Worm (Caenorhabditis elegans) whole organism, L4/young adult: ENCODE results near the gene T02G5.7.

Source experiments
- W03F9.2 ChIP-seq: fragments of 150-350 bp; optimal IDR thresholded peaks from 2 replicates; lab custom pipeline; 2014; ENCODE audit warnings: missing biosample characterization, missing genetic modification characterization
- dao-5 ChIP-seq: sonication (generic microtip); optimal IDR thresholded peaks from 2 replicates; lab custom pipeline; 2016; ENCODE audit warnings: missing genotype, missing genetic modification characterization, moderate library complexity, missing compliant biosample characterization
- him-1 ChIP-seq: sonication (generic microtip); optimal IDR thresholded peaks from 2 replicates; lab custom pipeline; 2016; ENCODE audit warnings: missing genotype, missing genetic modification reagents, missing genetic modification characterization, missing compliant biosample characterization

Gene T02G5.7

ce11 chrII:7098578-7098977, 23.2 kb downstream of the T02G5.7 start, which contains the start of gene mct-5:
mct-5 (minus strand) TSS chrII:7098593.
- TF ChIP-seq W03F9.2 (tag; lab: Kevin White, UChicago): no peak
- TF ChIP-seq him-1: no peak
- no peak for TF ChIP-seq dao-5 (tag; lab: Kevin White, UChicago)

ce11 chrII:7099231-7099630, 23.8 kb downstream of the T02G5.7 start:
- TF ChIP-seq dao-5 (tag; lab: Kevin White, UChicago) (no peak), him-1 (no peak), W03F9.2 (tag; lab: Kevin White, UChicago) (no peak)

ce11 chrII:7100838-7101237, 25.4 kb downstream of the T02G5.7 start, which contains the start of gene mmaa-1:
mmaa-1 (minus strand) TSS chrII:7101165.
- TF ChIP-seq W03F9.2 (tag; lab: Kevin White, UChicago) (no peak), him-1 (no peak), dao-5 (tag; lab: Kevin White, UChicago) (no peak)

ce11 chrII:7102288-7102687, 26.9 kb downstream of the T02G5.7 start:
- TF ChIP-seq W03F9.2 (tag; lab: Kevin White, UChicago) (no peak), him-1 (no peak), dao-5 (tag; lab: Kevin White, UChicago) (no peak)

- TF ChIP-seq him-1 (no peak), dao-5 (tag; lab: Kevin White, UChicago) (no peak), W03F9.2 (tag; lab: Kevin White, UChicago) (no peak)
Measured at ce11 chrII:7103111-7103510, 27.7 kb downstream of the T02G5.7 start.

ce11 chrII:7104794-7105613, 29.6 kb downstream of the T02G5.7 start, which contains the start of the genes farl-11 and rpl-33:
farl-11 (minus strand) TSS chrII:7105035.
rpl-33 (plus strand) TSS chrII:7105563.
- no peak for TF ChIP-seq dao-5 (tag; lab: Kevin White, UChicago)
- peak; percentile 37 for TF ChIP-seq him-1
- TF ChIP-seq W03F9.2 (tag; lab: Kevin White, UChicago): peak; percentile 86

ce11 chrII:7106313-7106712, 30.9 kb downstream of the T02G5.7 start:
- TF ChIP-seq him-1: no peak
- no peak for TF ChIP-seq W03F9.2 (tag; lab: Kevin White, UChicago)
- no peak for TF ChIP-seq dao-5 (tag; lab: Kevin White, UChicago)

ce11 chrII:7109956-7110355, 34.5 kb downstream of the T02G5.7 start, which contains the start of gene F10E7.9:
F10E7.9 (minus strand) TSS chrII:7110056.
- TF ChIP-seq him-1: no peak

ce11 chrII:7111012-7111656, 35.7 kb downstream of the T02G5.7 start:
- TF ChIP-seq W03F9.2 (tag; lab: Kevin White, UChicago): no peak
- no peak for TF ChIP-seq him-1
- no peak for TF ChIP-seq dao-5 (tag; lab: Kevin White, UChicago)

ce11 chrII:7111657-7112049, 36.2 kb downstream of the T02G5.7 start, which contains the start of gene F10E7.5:
F10E7.5 (plus strand) TSS chrII:7111978.
- TF ChIP-seq W03F9.2 (tag; lab: Kevin White, UChicago): no peak
- TF ChIP-seq him-1: peak; percentile 51

- TF ChIP-seq him-1: no peak
- no peak for TF ChIP-seq W03F9.2 (tag; lab: Kevin White, UChicago)
- TF ChIP-seq dao-5 (tag; lab: Kevin White, UChicago): no peak
Measured at ce11 chrII:7112780-7113179, 37.4 kb downstream of the T02G5.7 start, which contains the start of gene F10E7.6. F10E7.6 (plus strand) TSS chrII:7113080.

- TF ChIP-seq W03F9.2 (tag; lab: Kevin White, UChicago) (no peak), him-1 (no peak), dao-5 (tag; lab: Kevin White, UChicago) (no peak)
Measured at ce11 chrII:7115638-7116037, 40.2 kb downstream of the T02G5.7 start, which contains the start of gene cutl-5. cutl-5 (minus strand) TSS chrII:7115906.

- TF ChIP-seq him-1: no peak
- no peak for TF ChIP-seq W03F9.2 (tag; lab: Kevin White, UChicago)
- TF ChIP-seq dao-5 (tag; lab: Kevin White, UChicago): no peak
Measured at ce11 chrII:7116350-7116749, 40.9 kb downstream of the T02G5.7 start, which contains the start of gene spon-1. spon-1 (plus strand) TSS chrII:7116557.

- TF ChIP-seq dao-5 (tag; lab: Kevin White, UChicago): no peak
- no peak for TF ChIP-seq him-1
- TF ChIP-seq W03F9.2 (tag; lab: Kevin White, UChicago): no peak
Measured at ce11 chrII:7119525-7119924, 44.1 kb downstream of the T02G5.7 start.
